Worm (Caenorhabditis elegans): ENCODE data around the gene his-2.

ce11 chrV:16053373-16053772 lies 11.3 kb upstream of the his-2 start, which contains the start of gene F14H3.3:
- TF ChIP-seq him-1 (tag; optimal IDR thresholded peaks at IDR 0.05), result no peak
- no peak for TF ChIP-seq dao-5 (tag; optimal IDR thresholded peaks at IDR 0.05)
